Worm (Caenorhabditis elegans) whole organism, dauer: ENCODE data around the gene pals-40.
"Not testable (repeated sequence)": the region's sequence is repeated elsewhere in the genome, so short reads cannot be mapped to it uniquely, and the experiment has no call there.

Source experiments
- unc-62 ChIP-seq: sonication (generic microtip); optimal IDR thresholded peaks from 2 replicates; lab custom pipeline; 2017; ENCODE audit warnings: missing biosample characterization, missing genetic modification reagents, missing genetic modification characterization

Gene pals-40

ce11 chrIII:1398183-1398582, 20.4 kb upstream of the pals-40 start:
- TF ChIP-seq unc-62 (GFP tag; lab: Kevin White, UChicago): no peak

ce11 chrIII:1395355-1395754, 17.6 kb upstream of the pals-40 start:
- TF ChIP-seq unc-62 (GFP tag; lab: Kevin White, UChicago): no peak

ce11 chrIII:1392763-1393162, 15.0 kb upstream of the pals-40 start:
- no peak for TF ChIP-seq unc-62 (GFP tag; lab: Kevin White, UChicago)

- TF ChIP-seq unc-62 (GFP tag; lab: Kevin White, UChicago): no peak
Observed at ce11 chrIII:1391752-1392151, 13.9 kb upstream of the pals-40 start, which contains the start of gene pals-17. Gene pals-17, minus strand, starts transcription at chrIII:1391852.

ce11 chrIII:1389988-1390387, 12.2 kb upstream of the pals-40 start:
- no peak for TF ChIP-seq unc-62 (GFP tag; lab: Kevin White, UChicago)

- TF ChIP-seq unc-62 (GFP tag; lab: Kevin White, UChicago): no peak
Observed at ce11 chrIII:1388274-1389058, 10.7 kb upstream of the pals-40 start, which contains the start of gene pals-20. Gene pals-20, minus strand, starts transcription at chrIII:1388324.

ce11 chrIII:1384694-1385093, 6.9 kb upstream of the pals-40 start:
- TF ChIP-seq unc-62 (GFP tag; lab: Kevin White, UChicago): no peak

- TF ChIP-seq unc-62 (GFP tag; lab: Kevin White, UChicago): no peak
Observed at ce11 chrIII:1384092-1384491, 6.3 kb upstream of the pals-40 start, which contains the start of the genes fbxa-138 and Y82E9BR.5. Gene fbxa-138, minus strand, starts transcription at chrIII:1384252. Gene Y82E9BR.5, plus strand, starts transcription at chrIII:1384370.

ce11 chrIII:1383483-1383882, 5.7 kb upstream of the pals-40 start:
- TF ChIP-seq unc-62 (GFP tag; lab: Kevin White, UChicago): no peak

- TF ChIP-seq unc-62 (GFP tag; lab: Kevin White, UChicago): no peak
Observed at ce11 chrIII:1380535-1381274, 2.9 kb upstream of the pals-40 start, which contains the start of the genes pals-21 and Y82E9BR.6. Gene pals-21, minus strand, starts transcription at chrIII:1380635. Gene Y82E9BR.6, plus strand, starts transcription at chrIII:1381224.

ce11 chrIII:1375491-1375890, 2.3 kb downstream of the pals-40 start, which contains the start of gene Y82E9BR.10:
Gene Y82E9BR.10, minus strand, starts transcription at chrIII:1375591.
- TF ChIP-seq unc-62 (GFP tag; lab: Kevin White, UChicago): not testable (repeated sequence)

ce11 chrIII:1374355-1374807, 3.4 kb downstream of the pals-40 start, which contains the start of gene Y82E9BR.20:
Gene Y82E9BR.20, plus strand, starts transcription at chrIII:1374405.
- TF ChIP-seq unc-62 (GFP tag; lab: Kevin White, UChicago): no peak

- TF ChIP-seq unc-62 (GFP tag; lab: Kevin White, UChicago): no peak
Observed at ce11 chrIII:1372563-1372962, 5.2 kb downstream of the pals-40 start.

ce11 chrIII:1359669-1360068, 18.1 kb downstream of the pals-40 start, which contains the start of gene Y82E9BR.9:
Gene Y82E9BR.9, minus strand, starts transcription at chrIII:1359769.
- no peak for TF ChIP-seq unc-62 (GFP tag; lab: Kevin White, UChicago)

ce11 chrIII:1357973-1358372, 19.8 kb downstream of the pals-40 start, which contains the start of gene Y82E9BR.8:
Gene Y82E9BR.8, minus strand, starts transcription at chrIII:1358073.
- not testable (repeated sequence) for TF ChIP-seq unc-62 (GFP tag; lab: Kevin White, UChicago)

- no peak for TF ChIP-seq unc-62 (GFP tag; lab: Kevin White, UChicago)
Observed at ce11 chrIII:1355320-1355719, 22.5 kb downstream of the pals-40 start, which contains the start of gene Y82E9BL.1. Gene Y82E9BL.1, minus strand, starts transcription at chrIII:1355420.
